Worm (Caenorhabditis elegans) whole organism, mixed stage, embryonic: Measurements from ENCODE around the gene C01G10.18.

ENCODE experiments used
- M03D4.4 ChIP-seq: sonication (generic microtip); optimal IDR thresholded peaks from 2 replicates; lab custom pipeline; 2017; ENCODE audit warnings: mild to moderate bottlenecking, missing genetic modification characterization, missing compliant biosample characterization
- ceh-39 ChIP-seq: fragments of 150-350 bp; optimal IDR thresholded peaks from 2 replicates; lab custom pipeline; 2014; ENCODE audit warnings: missing biosample characterization, missing genetic modification characterization
- elt-1 ChIP-seq: sonication (generic microtip); optimal IDR thresholded peaks from 2 replicates; lab custom pipeline; 2017; ENCODE audit warnings: missing genetic modification characterization, mild to moderate bottlenecking, missing compliant biosample characterization, antibody characterized with exemption, moderate library complexity, borderline replicate concordance; ENCODE audit not compliant: insufficient read depth
- ham-2 ChIP-seq: fragments of 200-800 bp; sonication (Bioruptor generic); optimal IDR thresholded peaks from 2 replicates; lab custom pipeline; 2018; ENCODE audit warnings: mild to moderate bottlenecking, missing genetic modification characterization, missing compliant biosample characterization
- hlh-1 ChIP-seq: fragments of 150-350 bp; optimal IDR thresholded peaks from 2 replicates; lab custom pipeline; 2014; ENCODE audit warnings: missing biosample characterization, missing genetic modification reagents, missing genetic modification characterization
- lin-13 ChIP-seq: fragments of 150-350 bp; optimal IDR thresholded peaks from 2 replicates; lab custom pipeline; 2014; ENCODE audit warnings: missing biosample characterization, missing genetic modification characterization
- lsy-2 ChIP-seq: fragments of 150-350 bp; optimal IDR thresholded peaks from 2 replicates; lab custom pipeline; 2014; ENCODE audit warnings: missing biosample characterization, missing genetic modification characterization
- mab-5 ChIP-seq: fragments of 150-350 bp; optimal IDR thresholded peaks from 2 replicates; lab custom pipeline; 2014; ENCODE audit warnings: missing biosample characterization, missing genetic modification characterization
- mep-1 ChIP-seq: fragments of 150-350 bp; optimal IDR thresholded peaks from 2 replicates; lab custom pipeline; 2017; ENCODE audit warnings: missing biosample characterization, missing genetic modification reagents, missing genetic modification characterization, inconsistent platforms
- mls-2 ChIP-seq: sonication (generic microtip); optimal IDR thresholded peaks from 2 replicates; lab custom pipeline; 2016; ENCODE audit warnings: mild to moderate bottlenecking, missing genetic modification characterization, moderate library complexity, missing compliant biosample characterization
- nhr-12 ChIP-seq: fragments of 150-350 bp; optimal IDR thresholded peaks from 2 replicates; lab custom pipeline; 2014; ENCODE audit warnings: missing biosample characterization, missing genetic modification characterization
- nhr-2 ChIP-seq: fragments of 150-350 bp; optimal IDR thresholded peaks from 2 replicates; lab custom pipeline; 2014; ENCODE audit warnings: missing biosample characterization, missing genetic modification characterization
- nhr-237 ChIP-seq: fragments of 150-350 bp; optimal IDR thresholded peaks from 2 replicates; lab custom pipeline; 2014; ENCODE audit warnings: missing biosample characterization, missing genetic modification characterization
- pha-4 ChIP-seq: fragments of 150-350 bp; optimal IDR thresholded peaks from 2 replicates; lab custom pipeline; 2018; ENCODE audit warnings: missing biosample characterization, missing genetic modification reagents, missing genetic modification characterization
- sem-2 ChIP-seq: fragments of 200-800 bp; sonication (Bioruptor generic); optimal IDR thresholded peaks from 2 replicates; lab custom pipeline; 2018; ENCODE audit warnings: mild to moderate bottlenecking, missing genetic modification characterization, missing compliant biosample characterization
- snpc-4 ChIP-seq: fragments of 150-350 bp; optimal IDR thresholded peaks from 2 replicates; lab custom pipeline; 2014; ENCODE audit warnings: missing biosample characterization, missing genetic modification characterization
- sptf-1 ChIP-seq: sonication (generic microtip); optimal IDR thresholded peaks from 2 replicates; lab custom pipeline; 2017; ENCODE audit warnings: mild to moderate bottlenecking, missing genetic modification characterization, moderate library complexity, missing compliant biosample characterization
- tbx-8 ChIP-seq: fragments of 200-800 bp; sonication (Bioruptor generic); optimal IDR thresholded peaks from 2 replicates; lab custom pipeline; 2018; ENCODE audit warnings: mild to moderate bottlenecking, missing genetic modification characterization, moderate library complexity, missing compliant biosample characterization
- unc-39 ChIP-seq: fragments of 150-350 bp; optimal IDR thresholded peaks from 2 replicates; lab custom pipeline; 2014; ENCODE audit warnings: missing biosample characterization, missing genetic modification characterization
- zip-8 ChIP-seq: fragments of 150-350 bp; optimal IDR thresholded peaks from 2 replicates; lab custom pipeline; 2014; ENCODE audit warnings: missing biosample characterization, missing genetic modification characterization

Gene C01G10.18

DNA sequence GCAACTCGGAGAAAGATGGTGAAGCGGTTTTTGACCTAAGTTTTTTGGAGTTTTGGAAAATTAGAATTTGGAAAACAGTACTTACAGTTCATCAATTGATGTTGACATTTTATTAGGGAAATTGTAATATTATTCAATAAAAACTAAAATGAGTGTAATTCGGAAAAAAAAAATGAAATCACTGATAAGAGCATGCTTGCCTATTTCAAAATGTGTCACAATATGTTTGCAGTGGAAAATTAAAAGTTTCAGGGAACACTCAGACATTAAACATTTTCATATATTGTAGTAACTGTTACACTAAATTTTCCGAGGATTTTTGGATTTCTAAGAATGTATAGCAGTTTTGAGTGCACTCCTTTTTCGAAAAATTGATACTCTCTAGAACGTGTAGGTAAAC, 36.1 kb downstream of the C01G10.18 start, which contains the start of the genes fbxa-82 and C25D7.5:
fbxa-82 (minus strand) TSS at position 163 of the 400 bp plus-strand sequence.
C25D7.5 (plus strand) TSS at position 283 of the 400 bp plus-strand sequence.
- TF ChIP-seq snpc-4 = no peak
- TF ChIP-seq, all 35 proteins: peak for 0

DNA sequence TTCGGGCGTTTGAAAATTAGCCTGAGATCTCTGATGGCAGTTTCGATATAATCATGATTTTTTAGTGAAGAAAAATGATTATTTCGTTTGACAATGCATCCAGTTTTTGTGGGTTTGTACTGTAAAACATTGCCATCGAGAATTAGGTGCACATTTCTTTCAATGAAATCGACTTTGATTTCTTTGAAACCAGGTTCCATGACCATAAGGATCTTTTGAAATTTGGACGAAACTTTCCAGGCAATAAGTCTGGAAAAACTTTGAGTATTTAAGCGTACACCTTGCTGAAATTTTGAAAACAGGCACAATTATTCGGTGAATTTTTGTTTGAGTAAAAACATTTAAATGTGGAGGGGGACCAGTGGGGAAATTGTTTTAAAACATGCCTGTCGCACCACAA, 36.8 kb downstream of the C01G10.18 start:
- TF ChIP-seq pha-4 (tag; lab: Kevin White, UChicago) (no peak), ham-2 (GFP tag; lab: Kevin White, UChicago) (no peak), tbx-8 (GFP tag; lab: Kevin White, UChicago) (no peak), unc-39 (no peak), hlh-1 (tag; lab: Kevin White, UChicago) (no peak), nhr-12 (tag; lab: Kevin White, UChicago) (no peak)

DNA sequence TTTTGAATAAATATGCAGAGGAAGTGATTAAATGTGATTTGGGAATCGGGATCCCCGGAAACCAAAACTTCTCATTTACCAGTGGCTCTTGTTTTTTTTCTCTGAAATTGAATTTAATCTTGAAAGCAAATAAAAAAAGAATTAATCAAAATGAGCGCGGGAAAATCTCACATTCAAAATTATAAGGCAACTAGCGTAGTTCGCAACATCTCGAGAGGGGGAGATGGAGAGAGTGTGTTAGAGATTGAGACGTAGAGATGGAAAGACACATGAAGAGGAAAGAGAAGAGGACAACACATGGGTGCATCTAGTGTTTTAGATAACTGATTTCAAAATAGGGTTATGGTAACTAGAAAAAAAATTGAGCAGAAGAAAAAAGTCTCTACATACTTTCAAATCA, 40.4 kb downstream of the C01G10.18 start, which contains the start of gene sdc-3:
sdc-3 (minus strand) TSS at position 101 of the 400 bp plus-strand sequence.
- TF ChIP-seq nhr-237 (tag; lab: Kevin White, UChicago) (no peak), ceh-39 (no peak), elt-1 (tag; lab: Kevin White, UChicago) (no peak), mab-5 (tag; lab: Kevin White, UChicago) (no peak), mls-2 (tag; lab: Kevin White, UChicago) (no peak), ham-2 (GFP tag; lab: Kevin White, UChicago) (no peak), pha-4 (tag; lab: Kevin White, UChicago) (no peak), mep-1 (tag; lab: Kevin White, UChicago) (no peak), lsy-2 (no peak), sptf-1 (tag; lab: Kevin White, UChicago) (no peak), lin-13 (tag; lab: Kevin White, UChicago) (no peak), hlh-1 (tag; lab: Kevin White, UChicago) (no peak), M03D4.4 (tag; lab: Kevin White, UChicago) (no peak), sem-2 (GFP tag; lab: Kevin White, UChicago) (no peak), tbx-8 (GFP tag; lab: Kevin White, UChicago) (no peak), zip-8 (tag; lab: Kevin White, UChicago) (no peak), unc-39 (no peak), nhr-2 (tag; lab: Kevin White, UChicago) (no peak)
